Fruit fly (Drosophila melanogaster) whole organism, adult: ENCODE measurements around the gene CG17233.

Experiments used
- CG11617 ChIP-seq: fragments of 200-800 bp; sonication (Bioruptor generic); optimal IDR thresholded peaks from 2 replicates; lab custom pipeline; 2017; ENCODE audit warnings: mild to moderate bottlenecking, missing biosample characterization, missing genetic modification reagents, missing genetic modification characterization
- CG12768 ChIP-seq: fragments of 200-800 bp; sonication (Bioruptor generic); optimal IDR thresholded peaks from 2 replicates; lab custom pipeline; 2017; ENCODE audit warnings: missing biosample characterization, missing genetic modification characterization, mild to moderate bottlenecking, moderate library complexity, missing genetic modification reagents
- CG1620 ChIP-seq: fragments of 200-800 bp; sonication (Bioruptor generic); optimal IDR thresholded peaks from 2 replicates; lab custom pipeline; 2016; ENCODE audit warnings: missing biosample characterization, missing genetic modification characterization
- CG33017 ChIP-seq: fragments of 200-800 bp; sonication (Bioruptor generic); optimal IDR thresholded peaks from 2 replicates; lab custom pipeline; 2018; ENCODE audit warnings: missing biosample characterization, mild to moderate bottlenecking, missing genetic modification characterization, moderate library complexity
- CG5204 ChIP-seq: fragments of 200-800 bp; sonication (Bioruptor generic); optimal IDR thresholded peaks from 2 replicates; lab custom pipeline; 2016; ENCODE audit warnings: missing biosample characterization, missing genetic modification characterization
- CG7101 ChIP-seq: fragments of 200-800 bp; sonication (Bioruptor generic); optimal IDR thresholded peaks from 2 replicates; lab custom pipeline; 2018; ENCODE audit warnings: missing biosample characterization, mild to moderate bottlenecking, missing genetic modification characterization, moderate library complexity
- Clk ChIP-seq: fragments of 200-800 bp; sonication (Bioruptor generic); optimal IDR thresholded peaks from 2 replicates; lab custom pipeline; 2017; ENCODE audit warnings: missing biosample characterization, missing genetic modification characterization
- Crg-1 ChIP-seq: fragments of 200-800 bp; sonication (Bioruptor generic); optimal IDR thresholded peaks from 2 replicates; lab custom pipeline; 2016; ENCODE audit warnings: missing biosample characterization, missing genetic modification characterization
- Hr96 ChIP-seq: fragments of 200-800 bp; sonication (Bioruptor generic); optimal IDR thresholded peaks from 2 replicates; lab custom pipeline; 2016; ENCODE audit warnings: missing biosample characterization, missing genetic modification characterization
- cic ChIP-seq: fragments of 200-800 bp; sonication (Bioruptor generic); optimal IDR thresholded peaks from 2 replicates; lab custom pipeline; 2017; ENCODE audit warnings: missing biosample characterization, mild to moderate bottlenecking, missing genetic modification characterization, moderate library complexity
- cnc ChIP-seq, 2 experiments: fragments of >200 bp; optimal IDR thresholded peaks; 2 replicates each; lab custom pipeline; 2017
- kay ChIP-seq: fragments of 200-800 bp; sonication (Bioruptor generic); peaks from one replicate; lab custom pipeline; 2016; ENCODE audit warnings: missing biosample characterization, missing genetic modification characterization, borderline replicate concordance
- ovo ChIP-seq: fragments of 200-800 bp; sonication (Bioruptor generic); optimal IDR thresholded peaks from 2 replicates; lab custom pipeline; 2016; ENCODE audit warnings: missing biosample characterization, missing genetic modification characterization
- tj ChIP-seq: fragments of 200-800 bp; sonication (Bioruptor generic); optimal IDR thresholded peaks from 3 replicates; lab custom pipeline; 2017; ENCODE audit warnings: missing biosample characterization, mild to moderate bottlenecking, missing genetic modification characterization, moderate library complexity

DNA sequence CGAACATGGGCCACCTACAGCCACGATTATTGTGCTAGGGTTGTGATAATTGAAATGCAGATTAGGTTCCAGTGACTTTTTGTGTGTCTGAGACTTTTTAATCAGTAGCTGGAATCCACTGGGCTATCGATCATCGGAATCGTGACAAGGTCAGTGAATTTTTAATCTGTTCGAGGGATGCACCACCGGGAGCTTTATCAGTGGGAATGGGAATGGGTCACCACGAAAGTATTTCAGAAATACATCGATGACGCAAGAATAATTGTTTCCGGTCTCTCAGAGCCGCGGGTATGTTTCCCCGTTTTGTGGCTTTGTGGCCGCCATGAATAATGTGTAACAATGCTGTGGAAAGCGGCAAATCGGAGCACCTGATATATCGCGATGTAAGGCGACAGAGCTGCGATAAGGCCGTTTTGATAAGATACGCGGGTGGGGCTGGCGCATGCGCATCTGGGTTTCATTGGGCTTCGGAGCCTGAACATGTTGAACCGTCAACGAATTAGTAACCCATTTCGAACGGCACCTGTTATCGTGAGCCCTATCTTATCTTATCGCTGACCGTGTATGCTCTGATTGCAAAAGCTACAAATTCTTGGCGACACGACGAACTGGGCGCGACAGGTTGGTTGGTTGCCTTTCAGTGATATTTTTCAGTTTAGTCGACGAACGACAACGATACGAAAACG is 53.7 kb downstream of the CG17233 start, which contains the start of gene Ssk:
- TF ChIP-seq cnc (optimal IDR thresholded peaks at IDR 0.05; lab: Kevin White, UChicago) (no peak), ovo (peak; percentile 66), cic (GFP tag; lab: Kevin White, UChicago) (peak; percentile 91), CG11617 (GFP tag; lab: Kevin White, UChicago) (peak; percentile 29), Hr96 (GFP tag; lab: Kevin White, UChicago) (peak; percentile 33), CG7101 (tag; lab: Kevin White, UChicago) (no peak), kay (GFP tag; lab: Kevin White, UChicago) (peak; percentile 97), Clk (GFP tag; lab: Kevin White, UChicago) (no peak), CG33017 (peak; percentile 37), CG1620 (GFP tag; lab: Kevin White, UChicago) (no peak), tj (GFP tag; lab: Kevin White, UChicago) (peak; percentile 37), CG5204 (GFP tag; lab: Kevin White, UChicago) (no peak), CG12768 (GFP tag; lab: Kevin White, UChicago) (peak; percentile 32), Crg-1 (GFP tag; lab: Kevin White, UChicago) (no peak)
